Worm (Caenorhabditis elegans) whole organism, midembryonic: ENCODE data around the gene srj-26.

Experiments used
- T22C8.4 ChIP-seq: fragments of 200-800 bp; sonication (Bioruptor generic); IDR thresholded peaks from 2 replicates; pipeline ENCODE4 v1.3.6; 2022; ENCODE audit warnings: missing genetic modification characterization, missing compliant biosample characterization
- cog-1 ChIP-seq: sonication (generic microtip); optimal IDR thresholded peaks from 2 replicates; lab custom pipeline; 2016; ENCODE audit warnings: missing genetic modification characterization, missing compliant biosample characterization
- flt-1 ChIP-seq: fragments of 200-800 bp; sonication (Bioruptor generic); IDR thresholded peaks from 2 replicates; pipeline ENCODE4 v1.3.6; 2022; ENCODE audit warnings: missing genetic modification characterization, missing compliant biosample characterization
- klf-2 ChIP-seq: fragments of 200-800 bp; sonication (Bioruptor generic); conservative IDR thresholded peaks from 2 replicates; pipeline ENCODE4 v1.3.6; 2022; ENCODE audit warnings: missing genetic modification reagents, missing genetic modification characterization, missing compliant biosample characterization
- med-1 ChIP-seq: sonication (generic microtip); optimal IDR thresholded peaks from 2 replicates; lab custom pipeline; 2017; ENCODE audit warnings: missing genetic modification characterization, mild to moderate bottlenecking, missing compliant biosample characterization, antibody characterized with exemption, missing genetic modification reagents; ENCODE audit not compliant: insufficient read depth
- ref-1 ChIP-seq: fragments of 200-800 bp; sonication (Bioruptor generic); conservative IDR thresholded peaks from 2 replicates; pipeline ENCODE4 v1.3.6; 2022; ENCODE audit warnings: missing genetic modification reagents, missing genetic modification characterization, missing compliant biosample characterization
- ztf-23 ChIP-seq: fragments of 200-800 bp; sonication (Bioruptor generic); IDR thresholded peaks from 2 replicates; pipeline ENCODE4 v1.3.6; 2022; ENCODE audit warnings: missing genetic modification reagents, missing genetic modification characterization, missing compliant biosample characterization
- ztf-29 ChIP-seq: fragments of 200-800 bp; sonication (Bioruptor generic); IDR thresholded peaks from 2 replicates; pipeline ENCODE4 v1.3.6; 2022; ENCODE audit warnings: missing genetic modification reagents, missing genetic modification characterization, missing compliant biosample characterization

- no peak for TF ChIP-seq flt-1 (GFP tag; lab: Robert Waterston, UW)
- no peak for TF ChIP-seq ref-1
- TF ChIP-seq med-1 (GFP tag; lab: Kevin White, UChicago): no peak
- TF ChIP-seq cog-1 (tag; lab: Kevin White, UChicago): no peak
- TF ChIP-seq ztf-23 (GFP tag; lab: Robert Waterston, UW): no peak
- TF ChIP-seq ztf-29 (GFP tag; lab: Robert Waterston, UW): no peak
- TF ChIP-seq T22C8.4 (GFP tag; lab: Robert Waterston, UW): no peak
- no peak for TF ChIP-seq klf-2 (GFP tag; lab: Robert Waterston, UW)
These were observed 47.2 kb downstream of the srj-26 start, which contains the start of gene ZK228.13 for ce11 chrV:18468097-18468496.
